Fruit fly (Drosophila melanogaster) whole organism: ENCODE data around the gene Tmc.

Experiments
- CG8478 ChIP-seq: fragments of >200 bp; optimal IDR thresholded peaks from 2 replicates; lab custom pipeline; 2018; ENCODE audit warnings: inconsistent platforms
- Dll ChIP-seq: fragments of >200 bp; optimal IDR thresholded peaks from 2 replicates; lab custom pipeline; 2017
- EcR ChIP-seq, 2 experiments: fragments of >200 bp; optimal IDR thresholded peaks; 2 replicates each; lab custom pipeline; 2017; ENCODE audit warnings: missing biosample characterization in 2 of 2, missing genetic modification characterization in 2 of 2, missing genetic modification reagents in 2 of 2
- pan ChIP-seq: fragments of >200 bp; optimal IDR thresholded peaks from 2 replicates; lab custom pipeline; 2017
- psq ChIP-seq: fragments of >200 bp; optimal IDR thresholded peaks from 2 replicates; lab custom pipeline; 2017
- usp ChIP-seq: fragments of >200 bp; optimal IDR thresholded peaks from 2 replicates; lab custom pipeline; 2017; ENCODE audit warnings: missing biosample characterization, missing genetic modification characterization, mixed read lengths

dm6 chr3L:9552190-9552809, 45.3 kb upstream of the Tmc start:
- TF ChIP-seq Dll (no peak), EcR (GFP tag; optimal IDR thresholded peaks at IDR 0.05; lab: Kevin White, UChicago) (no peak), pan (lab: Kevin White, UChicago) (no peak), psq (lab: Kevin White, UChicago) (no peak), CG8478 (no peak), usp (GFP tag; lab: Kevin White, UChicago) (no peak)
